Worm (Caenorhabditis elegans): ENCODE results near the gene C08F11.17.
"Not testable (repeated sequence)": the region's sequence is repeated elsewhere in the genome, so short reads cannot be mapped to it uniquely, and the experiment has no call there.

C08F11.17 gene

DNA sequence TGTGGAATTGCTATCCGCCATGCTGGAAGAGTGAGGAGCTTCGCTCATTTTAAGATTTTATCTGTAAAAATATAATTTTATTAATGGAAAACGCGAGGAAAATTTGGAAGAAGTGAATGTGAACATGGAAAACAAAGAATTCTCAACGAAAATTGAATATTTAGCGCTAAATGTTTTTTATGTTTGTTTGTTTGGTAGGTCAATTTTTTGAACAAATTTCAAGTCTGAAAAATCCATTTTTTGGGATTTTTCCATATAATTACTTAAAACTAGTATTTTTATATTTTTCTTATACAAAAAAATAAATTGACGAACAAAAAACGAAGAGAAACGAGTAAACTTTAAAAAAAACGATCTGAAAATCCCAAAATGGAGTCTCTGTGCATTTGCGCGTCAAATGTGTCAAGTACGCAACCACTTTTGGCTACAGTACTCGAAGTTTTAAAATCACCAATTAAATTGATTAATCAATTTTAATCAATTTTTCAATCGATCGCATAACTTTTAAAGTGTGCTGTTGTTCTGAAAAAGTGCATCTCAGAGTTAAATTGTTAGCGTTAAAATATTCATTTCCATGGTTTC is 16.8 kb upstream of the C08F11.17 start, which contains the start of gene fbxa-215:
TSS of gene fbxa-215 (minus strand) at position 61 of the 582 bp plus-strand sequence.
- no peak for TF ChIP-seq unc-62 (GFP tag; optimal IDR thresholded peaks at IDR 0.05)

DNA sequence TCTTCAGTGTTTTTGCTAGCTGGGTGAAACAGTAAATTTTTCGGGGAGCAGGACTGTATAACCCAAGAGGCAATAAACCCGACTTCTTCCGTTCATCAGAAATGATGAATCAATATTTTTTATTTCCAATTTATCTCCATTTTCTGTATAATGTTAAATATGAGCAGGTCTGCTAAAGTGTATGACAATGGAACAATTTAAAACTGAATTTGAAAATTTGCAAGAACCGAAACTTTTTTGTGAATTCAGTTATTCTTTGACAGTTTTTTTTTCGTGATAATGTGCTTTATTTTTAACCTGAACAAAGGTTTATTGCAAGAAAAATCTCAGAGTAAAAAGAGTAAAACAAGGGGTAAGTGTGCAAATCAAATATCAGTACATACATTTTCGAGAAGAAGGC is 14.9 kb upstream of the C08F11.17 start:
- TF ChIP-seq unc-62 (GFP tag; optimal IDR thresholded peaks at IDR 0.05): no peak

DNA sequence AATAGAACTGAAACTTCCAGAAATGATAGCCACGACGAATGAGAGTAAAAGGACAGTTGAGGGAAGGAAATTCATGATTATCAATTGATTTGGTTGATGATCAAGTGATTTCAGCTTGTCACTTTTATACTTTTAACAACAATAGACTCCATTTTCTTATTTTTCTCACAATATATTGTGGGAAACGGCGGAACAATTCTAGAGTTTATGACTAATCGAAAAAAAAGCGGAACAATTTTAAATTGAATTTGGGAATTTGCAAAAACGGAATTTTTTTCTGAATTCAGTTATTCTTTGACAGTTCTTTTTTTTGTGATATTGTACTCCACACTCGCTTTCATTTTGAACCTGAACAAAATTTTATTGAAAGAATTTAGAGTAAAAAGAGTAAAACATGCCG is 14.0 kb upstream of the C08F11.17 start, which contains the start of gene Y45F10C.4:
TSS of gene Y45F10C.4 (minus strand) at position 101 of the 400 bp plus-strand sequence.
- no peak for TF ChIP-seq unc-62 (GFP tag; optimal IDR thresholded peaks at IDR 0.05)

DNA sequence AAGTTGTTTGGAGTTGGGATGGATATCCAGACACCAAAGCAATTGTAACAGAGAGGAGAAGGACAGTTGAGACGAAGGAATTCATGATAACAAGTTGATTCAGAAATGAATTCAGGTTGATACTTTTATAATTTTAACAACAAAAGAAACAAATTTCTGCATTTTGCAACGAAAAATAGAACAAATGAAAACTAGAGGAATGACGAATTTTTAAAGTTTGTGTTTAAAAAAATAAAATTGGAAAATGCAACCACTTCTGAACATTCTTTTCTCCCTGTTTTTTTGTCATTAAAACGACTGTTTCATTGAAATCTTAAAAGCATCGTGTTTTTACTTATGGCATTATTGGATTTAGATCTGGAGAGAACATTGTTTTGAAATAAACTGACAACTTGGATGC is 12.4 kb upstream of the C08F11.17 start, which contains the start of gene Y45F10C.2:
TSS of gene Y45F10C.2 (minus strand) at position 101 of the 400 bp plus-strand sequence.
- not testable (repeated sequence) for TF ChIP-seq unc-62 (GFP tag; optimal IDR thresholded peaks at IDR 0.05)

ce11 chrIV:13659449-13659848 is 9.3 kb upstream of the C08F11.17 start, which contains the start of gene Y45F10C.1:
Gene Y45F10C.1 (minus strand): TSS chrIV:13659549.
- TF ChIP-seq unc-62 (GFP tag; optimal IDR thresholded peaks at IDR 0.05): not testable (repeated sequence)

ce11 chrIV:13652023-13652422 is 1.9 kb upstream of the C08F11.17 start, which contains the start of gene Y45F10C.6:
Gene Y45F10C.6 (plus strand): TSS chrIV:13652323.
- TF ChIP-seq unc-62 (GFP tag; optimal IDR thresholded peaks at IDR 0.05): not testable (repeated sequence)

ce11 chrIV:13651411-13651810 is 1.3 kb upstream of the C08F11.17 start, which contains the start of gene C08F11.12:
Gene C08F11.12 (minus strand): TSS chrIV:13651511.
- not testable (repeated sequence) for TF ChIP-seq unc-62 (GFP tag; optimal IDR thresholded peaks at IDR 0.05)

DNA sequence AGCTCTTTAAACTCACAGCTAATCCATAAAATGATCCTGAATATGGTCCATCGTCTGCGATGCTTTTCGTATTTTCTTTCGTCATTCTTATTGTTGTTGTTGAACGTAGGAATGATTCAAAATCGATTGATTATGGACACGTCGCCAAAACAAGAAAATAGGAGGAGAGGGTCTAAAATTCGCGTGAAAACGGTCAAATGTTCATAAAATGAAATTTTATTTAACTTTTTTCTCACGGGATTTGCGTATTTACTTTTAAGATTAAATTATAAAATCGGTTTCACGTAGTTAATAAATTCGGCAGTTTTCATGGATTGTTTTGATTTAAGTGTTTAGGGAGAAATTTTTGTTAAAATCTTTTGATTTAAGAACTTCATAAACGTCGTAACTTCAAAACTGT is 1.0 kb downstream of the C08F11.17 start, which contains the start of gene C08F11.10:
TSS of gene C08F11.10 (minus strand) at position 101 of the 400 bp plus-strand sequence.
- TF ChIP-seq unc-62 (GFP tag; optimal IDR thresholded peaks at IDR 0.05): no peak

DNA sequence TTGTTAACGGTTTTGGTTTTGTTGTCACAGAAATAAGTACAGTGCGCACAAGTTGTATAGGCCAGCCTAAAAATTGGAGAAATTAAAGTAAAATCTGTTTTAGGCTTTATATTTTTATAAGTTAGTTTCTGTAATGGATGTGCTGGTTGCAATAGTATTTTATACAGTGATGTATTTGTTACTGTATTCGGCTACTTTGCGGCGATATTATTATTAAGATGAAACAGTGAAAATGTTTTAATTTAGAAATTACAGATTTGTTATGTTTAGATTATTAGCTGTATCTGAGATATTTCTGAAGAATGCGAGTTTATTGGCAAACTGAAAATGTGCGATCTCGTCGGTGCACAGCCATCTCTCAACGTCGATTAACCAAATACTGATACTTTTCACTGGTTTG is 2.6 kb downstream of the C08F11.17 start, which contains the start of gene ule-4:
TSS of gene ule-4 (minus strand) at position 101 of the 400 bp plus-strand sequence.
- TF ChIP-seq unc-62 (GFP tag; optimal IDR thresholded peaks at IDR 0.05): no peak

ce11 chrIV:13645823-13646222 is 4.3 kb downstream of the C08F11.17 start, which contains the start of gene srz-29:
Gene srz-29 (minus strand): TSS chrIV:13645923.
- no peak for TF ChIP-seq unc-62 (GFP tag; optimal IDR thresholded peaks at IDR 0.05)

ce11 chrIV:13639027-13639426 is 11.1 kb downstream of the C08F11.17 start, which contains the start of gene ugt-22:
Gene ugt-22 (plus strand): TSS chrIV:13639260.
- no peak for TF ChIP-seq unc-62 (GFP tag; optimal IDR thresholded peaks at IDR 0.05)

ce11 chrIV:13636975-13637374 is 13.2 kb downstream of the C08F11.17 start, which contains the start of gene C08F11.7:
Gene C08F11.7 (plus strand): TSS chrIV:13637275.
- TF ChIP-seq unc-62 (GFP tag; optimal IDR thresholded peaks at IDR 0.05): no peak

ce11 chrIV:13633165-13633564 is 17.0 kb downstream of the C08F11.17 start, which contains the start of gene fbxa-98:
Gene fbxa-98 (plus strand): TSS chrIV:13633407.
- TF ChIP-seq unc-62 (GFP tag; optimal IDR thresholded peaks at IDR 0.05): no peak

ce11 chrIV:13632613-13633012 is 17.5 kb downstream of the C08F11.17 start:
- no peak for TF ChIP-seq unc-62 (GFP tag; optimal IDR thresholded peaks at IDR 0.05)

- TF ChIP-seq unc-62 (GFP tag; optimal IDR thresholded peaks at IDR 0.05): no peak
These were observed 23.7 kb downstream of the C08F11.17 start, which contains the start of gene sru-21 for ce11 chrIV:13626469-13626868. Gene sru-21 (plus strand): TSS chrIV:13626769.

DNA sequence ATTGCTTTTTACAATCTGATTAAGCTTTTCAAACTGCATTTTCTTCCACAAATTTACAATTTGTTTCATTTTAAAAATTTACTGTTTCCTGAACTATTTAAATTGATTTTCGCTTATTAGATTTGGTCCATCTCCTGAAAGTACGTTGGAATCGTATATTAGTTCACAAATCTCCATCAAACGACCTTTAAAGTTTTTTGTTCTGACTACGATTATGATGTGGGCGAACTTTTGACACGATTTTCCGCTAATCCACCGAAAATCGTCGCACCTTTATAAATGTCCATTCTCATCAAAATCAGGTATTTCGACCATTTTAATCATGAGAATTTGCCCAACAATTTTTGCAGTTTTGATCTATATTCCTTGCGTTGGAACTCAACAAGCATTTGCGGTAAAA is 26.6 kb downstream of the C08F11.17 start, which contains the start of gene C08F11.1:
TSS of gene C08F11.1 (plus strand) at position 301 of the 400 bp plus-strand sequence.
- no peak for TF ChIP-seq unc-62 (GFP tag; optimal IDR thresholded peaks at IDR 0.05)

DNA sequence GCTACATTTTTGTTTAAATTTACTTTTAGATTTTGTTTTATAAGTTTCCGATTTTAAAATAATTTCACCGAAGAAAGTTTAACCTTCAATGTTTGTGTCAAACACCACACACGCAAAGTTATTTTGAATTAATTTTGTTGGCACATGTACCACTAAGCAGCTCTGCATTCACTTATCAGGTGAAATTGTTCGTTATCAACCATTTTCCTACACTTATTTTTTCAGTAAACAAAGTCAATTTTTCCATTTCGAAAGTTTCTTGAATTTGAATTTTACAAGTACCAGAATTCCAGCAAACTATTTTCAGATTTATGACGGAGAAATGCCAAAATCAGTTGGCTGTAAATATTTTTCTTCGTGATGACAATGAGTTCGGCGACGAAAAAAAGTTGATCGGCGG is 30.9 kb downstream of the C08F11.17 start, which contains the start of gene C08F11.3:
TSS of gene C08F11.3 (plus strand) at position 301 of the 400 bp plus-strand sequence.
- no peak for TF ChIP-seq unc-62 (GFP tag; optimal IDR thresholded peaks at IDR 0.05)
